Fruit fly (Drosophila melanogaster) whole organism, prepupa: ENCODE measurements around the gene Mst36Fb.

Source experiments
- CG6854 ChIP-seq: fragments of 200-800 bp; sonication (Bioruptor generic); optimal IDR thresholded peaks from 2 replicates; lab custom pipeline; 2017; ENCODE audit warnings: missing biosample characterization, mild to moderate bottlenecking, missing genetic modification characterization
- CG8632 ChIP-seq: fragments of 200-800 bp; sonication (Bioruptor generic); optimal IDR thresholded peaks from 3 replicates; lab custom pipeline; 2016; ENCODE audit warnings: missing biosample characterization, missing genetic modification characterization
- Gug ChIP-seq: fragments of 200-800 bp; sonication (Bioruptor generic); IDR thresholded peaks from 2 replicates; pipeline ENCODE4 v1.3.6; 2022; ENCODE audit warnings: missing biosample characterization, missing genetic modification characterization
- Hr38 ChIP-seq: sonication (Bioruptor generic); optimal IDR thresholded peaks from 2 replicates; lab custom pipeline; 2016; ENCODE audit warnings: missing biosample characterization, missing genetic modification characterization
- Sox102F ChIP-seq: fragments of 200-800 bp; sonication (Bioruptor generic); optimal IDR thresholded peaks from 2 replicates; lab custom pipeline; 2016; ENCODE audit warnings: missing biosample characterization, mild to moderate bottlenecking, missing genetic modification characterization
- acj6 ChIP-seq: fragments of 200-800 bp; sonication (Bioruptor generic); optimal IDR thresholded peaks from 3 replicates; lab custom pipeline; 2016; ENCODE audit warnings: missing biosample characterization, missing genetic modification characterization
- esn ChIP-seq: fragments of 200-800 bp; sonication (Bioruptor generic); optimal IDR thresholded peaks from 2 replicates; lab custom pipeline; 2016; ENCODE audit warnings: missing biosample characterization, mild to moderate bottlenecking, missing genetic modification characterization, moderate library complexity
- lz ChIP-seq: fragments of 200-800 bp; sonication (Bioruptor generic); optimal IDR thresholded peaks from 3 replicates; lab custom pipeline; 2016; ENCODE audit warnings: missing biosample characterization, missing genetic modification characterization
- pdm3 ChIP-seq: fragments of 200-800 bp; sonication (Bioruptor generic); optimal IDR thresholded peaks from 3 replicates; lab custom pipeline; 2016; ENCODE audit warnings: missing biosample characterization, missing genetic modification characterization

DNA sequence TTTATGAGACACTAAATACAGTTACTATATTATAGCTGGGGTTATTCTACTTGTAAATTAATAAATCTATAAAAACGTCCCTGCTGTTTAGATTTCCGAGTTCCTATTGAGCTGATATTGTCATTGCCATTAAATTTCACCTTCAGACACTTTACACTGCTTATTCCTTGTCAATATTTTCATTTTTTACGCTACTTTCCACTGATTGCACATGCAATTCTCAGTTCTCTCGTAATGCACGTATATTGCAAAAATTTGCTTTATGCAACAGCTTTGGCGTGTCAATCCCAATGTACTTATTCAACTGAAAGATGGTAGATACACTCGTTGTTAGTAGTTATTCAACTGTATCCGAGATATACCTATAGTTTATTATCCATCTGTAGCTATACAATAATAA lies 42.5 kb downstream of the Mst36Fb start:
- TF ChIP-seq pdm3 (GFP tag; lab: Kevin White, UChicago) (no peak), Sox102F (GFP tag; lab: Kevin White, UChicago) (no peak), Hr38 (GFP tag; lab: Kevin White, UChicago) (no peak), esn (no peak), lz (GFP tag; lab: Kevin White, UChicago) (no peak), CG8632 (GFP tag; lab: Kevin White, UChicago) (no peak), Gug (GFP tag; lab: Robert Waterston, UW) (no peak), acj6 (GFP tag; lab: Kevin White, UChicago) (no peak), CG6854 (GFP tag; lab: Kevin White, UChicago) (no peak)
